Worm (Caenorhabditis elegans) whole organism, L4/young adult: ENCODE measurements around the gene R02D5.6.

Source experiments
- W03F9.2 ChIP-seq: fragments of 150-350 bp; optimal IDR thresholded peaks from 2 replicates; lab custom pipeline; 2014; ENCODE audit warnings: missing biosample characterization, missing genetic modification characterization
- him-1 ChIP-seq: sonication (generic microtip); optimal IDR thresholded peaks from 2 replicates; lab custom pipeline; 2016; ENCODE audit warnings: missing genotype, missing genetic modification reagents, missing genetic modification characterization, missing compliant biosample characterization

- TF ChIP-seq him-1 (tag; lab: Kevin White, UChicago) (no peak), W03F9.2 (tag; lab: Kevin White, UChicago) (no peak)
Measured at ce11 chrV:14504774-14505173, 13.1 kb downstream of the R02D5.6 start.
